Fruit fly (Drosophila melanogaster): ENCODE data around the gene Pfdn2.

Gene Pfdn2

dm6 chr3L:11091943-11092609 is 17.9 kb upstream of the Pfdn2 start:
- no peak for TF ChIP-seq CG8478 (optimal IDR thresholded peaks at IDR 0.05)
- TF ChIP-seq psq (optimal IDR thresholded peaks at IDR 0.05), result no peak
- TF ChIP-seq EcR (GFP tag; optimal IDR thresholded peaks at IDR 0.05), result no peak
- TF ChIP-seq usp (GFP tag; optimal IDR thresholded peaks at IDR 0.05), result no peak
- no peak for TF ChIP-seq pan (optimal IDR thresholded peaks at IDR 0.05)
- no peak for TF ChIP-seq Dll (optimal IDR thresholded peaks at IDR 0.05)

DNA sequence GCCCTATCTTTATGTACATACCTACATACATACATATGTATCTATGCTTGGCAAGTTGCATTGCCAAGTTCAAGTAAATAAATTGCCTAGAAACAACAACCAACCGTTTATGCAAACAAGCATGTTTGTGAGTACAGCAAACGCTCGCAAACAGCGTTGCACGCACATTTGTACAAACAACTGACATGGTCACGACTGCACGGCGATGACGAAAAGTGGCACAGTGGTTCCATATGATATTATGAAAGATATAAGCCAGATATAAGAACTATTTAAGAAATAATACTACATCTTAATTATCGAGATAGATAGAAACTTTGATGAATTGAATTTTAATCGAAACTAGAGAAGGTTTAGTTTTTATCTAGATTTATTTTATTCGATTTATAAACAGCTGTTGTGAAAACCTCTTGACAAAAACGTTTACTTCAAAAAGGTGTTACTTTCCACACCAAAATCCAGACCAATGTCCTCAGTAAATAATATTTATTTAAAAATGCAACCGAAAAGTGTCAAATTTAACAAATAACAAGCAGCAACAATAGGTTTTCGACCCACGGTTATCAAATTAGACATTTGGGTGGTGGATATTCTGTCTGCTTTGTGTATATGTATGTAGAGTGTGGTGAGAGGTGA is 15.7 kb upstream of the Pfdn2 start:
- no peak for TF ChIP-seq psq (optimal IDR thresholded peaks at IDR 0.05)
- no peak for TF ChIP-seq CG8478 (optimal IDR thresholded peaks at IDR 0.05)
- TF ChIP-seq Dll (optimal IDR thresholded peaks at IDR 0.05), result no peak
- TF ChIP-seq pan (optimal IDR thresholded peaks at IDR 0.05), result no peak
- no peak for TF ChIP-seq usp (GFP tag; optimal IDR thresholded peaks at IDR 0.05)
- no peak for TF ChIP-seq EcR (GFP tag; optimal IDR thresholded peaks at IDR 0.05)

DNA sequence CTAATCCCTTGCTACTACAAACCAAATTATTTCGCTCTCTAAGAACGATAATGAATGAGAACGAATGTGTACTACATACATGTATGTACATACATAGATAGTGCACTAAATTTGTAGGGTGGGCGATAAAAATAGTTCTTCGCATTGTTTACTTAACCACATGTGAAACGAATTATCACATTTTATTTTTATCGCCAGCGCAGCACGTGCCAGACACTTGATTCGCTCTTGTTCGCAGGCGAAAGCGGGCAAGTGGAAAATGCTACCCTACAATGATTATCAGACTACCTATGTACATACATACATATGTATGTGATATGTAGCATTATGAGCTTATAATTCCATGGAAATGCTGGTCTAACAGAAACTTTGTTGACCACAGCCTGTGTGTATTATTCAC is 11.6 kb upstream of the Pfdn2 start:
- TF ChIP-seq Dll (optimal IDR thresholded peaks at IDR 0.05) (no peak), EcR (GFP tag; optimal IDR thresholded peaks at IDR 0.05) (no peak), usp (GFP tag; optimal IDR thresholded peaks at IDR 0.05) (no peak), psq (optimal IDR thresholded peaks at IDR 0.05) (no peak), pan (optimal IDR thresholded peaks at IDR 0.05) (no peak), CG8478 (optimal IDR thresholded peaks at IDR 0.05) (no peak)

dm6 chr3L:11084557-11085231 is 10.5 kb upstream of the Pfdn2 start:
- TF ChIP-seq usp (GFP tag; optimal IDR thresholded peaks at IDR 0.05), result no peak
- no peak for TF ChIP-seq CG8478 (optimal IDR thresholded peaks at IDR 0.05)
- TF ChIP-seq psq (optimal IDR thresholded peaks at IDR 0.05), result no peak
- no peak for TF ChIP-seq EcR (GFP tag; optimal IDR thresholded peaks at IDR 0.05)
- no peak for TF ChIP-seq Dll (optimal IDR thresholded peaks at IDR 0.05)
- no peak for TF ChIP-seq pan (optimal IDR thresholded peaks at IDR 0.05)

DNA sequence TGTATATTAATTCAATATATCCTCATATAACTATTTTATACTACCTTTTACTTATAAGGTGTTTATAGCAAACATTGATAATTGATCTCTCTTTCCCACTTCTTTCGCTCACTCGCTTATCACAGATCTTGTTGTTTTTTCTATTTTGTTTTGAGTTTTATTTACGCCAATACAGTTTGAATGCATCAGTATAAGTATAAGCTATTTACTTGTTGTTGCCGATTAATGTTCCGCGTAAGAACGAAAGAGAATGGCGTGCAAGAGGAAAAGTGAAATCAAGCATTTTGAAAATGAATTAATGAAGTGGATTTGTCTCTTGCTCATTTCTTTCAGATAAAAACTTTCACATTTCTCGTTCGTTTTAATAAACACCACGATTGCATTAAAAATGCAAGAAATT is 9.4 kb upstream of the Pfdn2 start:
- TF ChIP-seq pan (optimal IDR thresholded peaks at IDR 0.05), result no peak
- no peak for TF ChIP-seq psq (optimal IDR thresholded peaks at IDR 0.05)
- no peak for TF ChIP-seq CG8478 (optimal IDR thresholded peaks at IDR 0.05)

dm6 chr3L:11071057-11071456 is 3.1 kb downstream of the Pfdn2 start:
- no peak for TF ChIP-seq psq (optimal IDR thresholded peaks at IDR 0.05)
- TF ChIP-seq EcR (GFP tag; optimal IDR thresholded peaks at IDR 0.05), result no peak
- TF ChIP-seq pan (optimal IDR thresholded peaks at IDR 0.05), result no peak
- TF ChIP-seq Dll (optimal IDR thresholded peaks at IDR 0.05), result no peak
- no peak for TF ChIP-seq usp (GFP tag; optimal IDR thresholded peaks at IDR 0.05)
- TF ChIP-seq CG8478 (optimal IDR thresholded peaks at IDR 0.05), result no peak

dm6 chr3L:11070372-11070854 is 3.8 kb downstream of the Pfdn2 start, which contains the start of gene Mocs1:
Gene Mocs1 (plus strand): TSS chr3L:11070526.
- TF ChIP-seq usp (GFP tag; optimal IDR thresholded peaks at IDR 0.05), result no peak
- TF ChIP-seq EcR (GFP tag; optimal IDR thresholded peaks at IDR 0.05), result no peak
- no peak for TF ChIP-seq pan (optimal IDR thresholded peaks at IDR 0.05)
- no peak for TF ChIP-seq psq (optimal IDR thresholded peaks at IDR 0.05)
- TF ChIP-seq CG8478 (optimal IDR thresholded peaks at IDR 0.05), result no peak
- TF ChIP-seq Dll (optimal IDR thresholded peaks at IDR 0.05), result no peak

DNA sequence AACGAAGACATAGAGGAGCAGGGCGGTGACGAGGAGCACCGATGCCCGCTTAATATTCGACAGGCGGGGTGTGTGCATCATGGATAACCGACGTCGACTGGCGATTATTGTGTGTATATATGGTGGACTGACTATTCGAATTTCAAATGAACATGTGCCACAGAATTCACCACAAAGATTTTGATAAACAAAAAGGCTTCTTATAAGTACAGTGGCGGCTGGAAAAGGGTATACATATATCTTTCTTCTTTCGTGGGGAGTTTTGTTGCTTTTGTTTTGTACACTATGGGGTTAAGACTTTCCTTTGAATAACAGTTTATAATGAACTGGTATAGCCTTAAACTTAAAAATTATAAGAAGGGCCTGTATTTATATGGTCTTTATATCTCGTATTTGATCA is 4.4 kb downstream of the Pfdn2 start, which contains the start of gene CG6310:
Gene CG6310, minus strand, starts transcription at position 101 of the 400 bp plus-strand sequence.
- TF ChIP-seq EcR (GFP tag; optimal IDR thresholded peaks at IDR 0.05) (no peak), usp (GFP tag; optimal IDR thresholded peaks at IDR 0.05) (no peak), Dll (optimal IDR thresholded peaks at IDR 0.05) (no peak), CG8478 (optimal IDR thresholded peaks at IDR 0.05) (no peak), psq (optimal IDR thresholded peaks at IDR 0.05) (no peak), pan (optimal IDR thresholded peaks at IDR 0.05) (no peak)

DNA sequence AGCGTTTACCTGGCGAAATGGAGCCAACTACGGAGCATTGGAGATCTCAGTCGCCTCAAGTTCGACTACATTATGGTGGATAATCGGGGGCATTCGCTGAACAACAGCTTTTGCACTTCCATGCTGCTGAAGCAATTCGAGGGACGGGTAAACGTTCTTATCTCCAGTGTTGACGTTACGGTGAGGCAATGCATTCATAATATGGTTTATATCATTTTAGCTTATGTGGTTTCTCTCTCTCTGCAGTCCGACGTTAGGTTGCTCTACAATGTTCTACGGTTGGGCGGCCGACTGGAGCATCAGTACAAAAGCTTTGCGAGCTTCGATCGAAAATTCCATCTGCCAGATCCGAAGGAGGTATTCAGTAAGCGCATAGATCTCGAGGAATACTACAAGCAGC is 8.3 kb downstream of the Pfdn2 start:
- TF ChIP-seq pan (optimal IDR thresholded peaks at IDR 0.05) (no peak), psq (optimal IDR thresholded peaks at IDR 0.05) (no peak), usp (GFP tag; optimal IDR thresholded peaks at IDR 0.05) (no peak), Dll (optimal IDR thresholded peaks at IDR 0.05) (no peak), CG8478 (optimal IDR thresholded peaks at IDR 0.05) (no peak), EcR (GFP tag; optimal IDR thresholded peaks at IDR 0.05) (no peak)

DNA sequence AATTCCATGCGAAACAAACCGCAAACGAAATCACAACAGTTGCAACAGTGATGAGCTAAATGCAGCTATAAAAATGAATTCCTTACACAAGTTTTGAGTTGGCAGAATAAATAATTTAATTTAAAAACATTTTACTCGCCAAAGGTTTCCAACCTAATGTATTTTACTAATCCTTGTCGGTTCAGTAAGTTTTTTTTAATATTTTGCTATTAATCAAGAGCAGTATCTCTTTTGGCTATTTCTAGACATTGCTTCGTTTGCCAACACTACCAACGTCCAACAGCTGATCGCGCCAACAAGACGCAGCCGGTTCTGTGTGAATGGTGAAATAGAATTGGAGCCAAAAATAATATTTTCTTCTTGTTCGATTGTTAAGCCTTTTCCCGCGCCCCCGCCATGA is 9.5 kb downstream of the Pfdn2 start, which contains the start of the genes CG32075, CG45101 and SuUR:
Gene CG32075, minus strand, starts transcription at position 253 of the 400 bp plus-strand sequence.
Gene CG45101, plus strand, starts transcription at position 303 of the 400 bp plus-strand sequence.
Gene SuUR, plus strand, starts transcription at position 303 of the 400 bp plus-strand sequence.
- TF ChIP-seq psq (optimal IDR thresholded peaks at IDR 0.05) (no peak), EcR (GFP tag; optimal IDR thresholded peaks at IDR 0.05) (no peak)

dm6 chr3L:11062441-11062840 is 11.7 kb downstream of the Pfdn2 start, which contains the start of gene CG32069:
Gene CG32069 (minus strand): TSS chr3L:11062614.
- TF ChIP-seq usp (GFP tag; optimal IDR thresholded peaks at IDR 0.05) (no peak), psq (optimal IDR thresholded peaks at IDR 0.05) (no peak), Dll (optimal IDR thresholded peaks at IDR 0.05) (no peak), pan (optimal IDR thresholded peaks at IDR 0.05) (no peak), EcR (GFP tag; optimal IDR thresholded peaks at IDR 0.05) (no peak), CG8478 (optimal IDR thresholded peaks at IDR 0.05) (no peak)

DNA sequence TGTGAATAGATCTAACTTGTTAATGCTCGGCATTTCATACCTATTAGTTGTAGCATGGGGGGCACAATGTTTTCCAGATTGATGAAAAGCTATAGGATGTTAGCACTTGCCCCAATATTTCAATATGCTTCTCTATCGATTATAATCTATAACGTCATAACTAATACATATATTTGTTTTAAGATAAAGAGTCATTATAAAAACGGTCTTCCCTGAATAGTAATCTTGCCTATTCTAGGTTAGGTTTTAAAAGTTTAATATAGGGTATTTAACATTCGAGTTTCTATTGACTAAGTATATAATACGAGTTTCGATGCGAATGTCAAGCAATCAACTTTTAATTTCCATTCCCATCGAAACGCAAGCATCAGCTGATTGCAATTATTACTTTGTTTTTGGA is 13.0 kb downstream of the Pfdn2 start, which contains the start of the genes CG6321 and Blos2:
Gene CG6321, minus strand, starts transcription at position 25 of the 400 bp plus-strand sequence.
Gene Blos2, plus strand, starts transcription at position 372 of the 400 bp plus-strand sequence.
- TF ChIP-seq EcR (GFP tag; optimal IDR thresholded peaks at IDR 0.05), result no peak
- peak; percentile 87 for TF ChIP-seq pan (optimal IDR thresholded peaks at IDR 0.05)

All from whole organism.